Fruit fly (Drosophila melanogaster): ENCODE measurements around the gene CG5614.

CG5614 gene

dm6 chr3R:15786538-15786937, 6.9 kb downstream of the CG5614 start, which contains the start of gene CG9590:
Gene CG9590 (plus strand): TSS chr3R:15786703.
- TF ChIP-seq woc (GFP tag; optimal IDR thresholded peaks at IDR 0.05) = no peak
- no peak for TF ChIP-seq h (GFP tag; optimal IDR thresholded peaks at IDR 0.05)
- TF ChIP-seq fru (GFP tag; optimal IDR thresholded peaks at IDR 0.05) = no peak

dm6 chr3R:15788221-15788620, 8.6 kb downstream of the CG5614 start, which contains the start of gene Uros2:
Gene Uros2 (plus strand): TSS chr3R:15788521.
- no peak for TF ChIP-seq CG32264 (GFP tag; optimal IDR thresholded peaks at IDR 0.05)
- no peak for TF ChIP-seq Mio (GFP tag; optimal IDR thresholded peaks at IDR 0.05)
- no peak for TF ChIP-seq HLH106 (tag; optimal IDR thresholded peaks at IDR 0.05)
- TF ChIP-seq dl (GFP tag; optimal IDR thresholded peaks at IDR 0.05; ENCODE audit: insufficient read depth in 1 of 2, partially characterized antibody in 2 of 2) = no peak

- TF ChIP-seq ey (GFP tag; optimal IDR thresholded peaks at IDR 0.05) = peak; percentile 17
- TF ChIP-seq h (GFP tag; optimal IDR thresholded peaks at IDR 0.05) = no peak
- no peak for TF ChIP-seq lola (GFP tag; optimal IDR thresholded peaks at IDR 0.05)
- peak; percentile 8 for TF ChIP-seq CG9705 (GFP tag; optimal IDR thresholded peaks at IDR 0.05)
- peak; percentile 44 for TF ChIP-seq jim (GFP tag; optimal IDR thresholded peaks at IDR 0.05)
- no peak for TF ChIP-seq dl (GFP tag; optimal IDR thresholded peaks at IDR 0.05; ENCODE audit: insufficient read depth in 1 of 2, partially characterized antibody in 2 of 2)
- TF ChIP-seq HLH106 (tag; optimal IDR thresholded peaks at IDR 0.05) = peak; percentile 26
- peak; percentile 62 for TF ChIP-seq Jra (GFP tag; optimal IDR thresholded peaks at IDR 0.05)
- TF ChIP-seq Hnf4 (GFP tag; optimal IDR thresholded peaks at IDR 0.05) = peak; percentile 69
- no peak for TF ChIP-seq br (GFP tag; optimal IDR thresholded peaks at IDR 0.05)
- peak; percentile 48 for TF ChIP-seq sv (GFP tag; optimal IDR thresholded peaks at IDR 0.05)
- no peak for TF ChIP-seq Hr78 (GFP tag; optimal IDR thresholded peaks at IDR 0.05)
- peak; percentile 86 for TF ChIP-seq Hr83 (GFP tag; optimal IDR thresholded peaks at IDR 0.05; ENCODE audit: poor library complexity, severe bottlenecking)
- TF ChIP-seq rgr (GFP tag; optimal IDR thresholded peaks at IDR 0.05) = peak; percentile 14
- peak in 1 of 2 experiments; percentile 53 for TF ChIP-seq foxo (GFP tag; optimal IDR thresholded peaks at IDR 0.05)
Measured at dm6 chr3R:15792427-15792826, 12.8 kb downstream of the CG5614 start, which contains the start of gene Acyp2. Gene Acyp2 (plus strand): TSS chr3R:15792688.

- TF ChIP-seq Dif (GFP tag; optimal IDR thresholded peaks at IDR 0.05; ENCODE audit: partially characterized antibody) (peak; percentile 58), foxo (GFP tag; optimal IDR thresholded peaks at IDR 0.05) (peak in 1 of 2 experiments; percentile 64), GATAd (GFP tag; optimal IDR thresholded peaks at IDR 0.05) (no peak), Hnf4 (GFP tag; optimal IDR thresholded peaks at IDR 0.05) (peak; percentile 73), woc (GFP tag; optimal IDR thresholded peaks at IDR 0.05) (no peak), psq (GFP tag; optimal IDR thresholded peaks at IDR 0.05) (peak; percentile 25), CrebA (GFP tag; optimal IDR thresholded peaks at IDR 0.05; ENCODE audit: borderline replicate concordance) (no peak), Sp1 (GFP tag; optimal IDR thresholded peaks at IDR 0.05) (peak; percentile 54), Vsx2 (GFP tag; optimal IDR thresholded peaks at IDR 0.05; ENCODE audit: partially characterized antibody) (no peak), Mio (GFP tag; optimal IDR thresholded peaks at IDR 0.05) (no peak), br (GFP tag; optimal IDR thresholded peaks at IDR 0.05) (peak; percentile 24), dmrt93B (GFP tag; optimal IDR thresholded peaks at IDR 0.05) (peak; percentile 5), tai (GFP tag; optimal IDR thresholded peaks at IDR 0.05) (no peak), Myc (optimal IDR thresholded peaks at IDR 0.05) (peak; percentile 12), HLH106 (tag; optimal IDR thresholded peaks at IDR 0.05) (peak; percentile 46), Dfd (GFP tag; optimal IDR thresholded peaks at IDR 0.05) (no peak), dsf (GFP tag; optimal IDR thresholded peaks at IDR 0.05; ENCODE audit: borderline replicate concordance) (peak; percentile 24), CG9705 (GFP tag; optimal IDR thresholded peaks at IDR 0.05) (peak; percentile 15), h (GFP tag; optimal IDR thresholded peaks at IDR 0.05) (peak; percentile 66), Hr78 (GFP tag; optimal IDR thresholded peaks at IDR 0.05) (no peak), fru (GFP tag; optimal IDR thresholded peaks at IDR 0.05) (peak; percentile 52), N (GFP tag; optimal IDR thresholded peaks at IDR 0.05) (no peak), ey (GFP tag; optimal IDR thresholded peaks at IDR 0.05) (peak; percentile 21), Abd-B (GFP tag; optimal IDR thresholded peaks at IDR 0.05) (no peak), CG32264 (GFP tag; optimal IDR thresholded peaks at IDR 0.05) (no peak), Jra (GFP tag; optimal IDR thresholded peaks at IDR 0.05) (peak; percentile 45), usp (GFP tag; optimal IDR thresholded peaks at IDR 0.05) (no peak), sage (GFP tag; optimal IDR thresholded peaks at IDR 0.05) (no peak), jim (GFP tag; optimal IDR thresholded peaks at IDR 0.05) (no peak), lola (GFP tag; optimal IDR thresholded peaks at IDR 0.05) (no peak), Hr83 (GFP tag; optimal IDR thresholded peaks at IDR 0.05; ENCODE audit: poor library complexity, severe bottlenecking) (no peak), OdsH (GFP tag; optimal IDR thresholded peaks at IDR 0.05) (peak; percentile 35), rgr (GFP tag; optimal IDR thresholded peaks at IDR 0.05) (peak; percentile 83), dl (GFP tag; optimal IDR thresholded peaks at IDR 0.05; ENCODE audit: insufficient read depth in 1 of 2, partially characterized antibody in 2 of 2) (no peak), pan (optimal IDR thresholded peaks at IDR 0.05) (no peak), brk (GFP tag; optimal IDR thresholded peaks at IDR 0.05) (peak; percentile 83), Rel (GFP tag; optimal IDR thresholded peaks at IDR 0.05) (peak; percentile 52), Rel (tag; optimal IDR thresholded peaks at IDR 0.05) (peak; percentile 25), sv (GFP tag; optimal IDR thresholded peaks at IDR 0.05) (no peak)
Measured at dm6 chr3R:15793372-15793802, 13.8 kb downstream of the CG5614 start, which contains the start of gene nsl1. Gene nsl1 (plus strand): TSS chr3R:15793782.

Data from whole organism, wandering third instar larva.